Fruit fly (Drosophila melanogaster) whole organism, prepupa: ENCODE results near the gene Polr3E.

ENCODE experiments used
- Blimp-1 ChIP-seq: fragments of 200-800 bp; sonication (Bioruptor generic); optimal IDR thresholded peaks from 3 replicates; lab custom pipeline; 2017; ENCODE audit warnings: missing biosample characterization, missing genetic modification characterization, mild to moderate bottlenecking, moderate library complexity, missing genetic modification reagents
- CG15336 ChIP-seq: fragments of 200-800 bp; sonication (Bioruptor generic); IDR thresholded peaks from 2 replicates; pipeline ENCODE4 v1.3.6; 2022; ENCODE audit warnings: missing biosample characterization, missing genetic modification characterization
- CG31627 ChIP-seq: fragments of 200-800 bp; sonication (Bioruptor generic); optimal IDR thresholded peaks from 3 replicates; lab custom pipeline; 2016; ENCODE audit warnings: missing biosample characterization, missing genetic modification characterization
- CG6276 ChIP-seq: fragments of 200-800 bp; sonication (Bioruptor generic); optimal IDR thresholded peaks from 2 replicates; lab custom pipeline; 2017; ENCODE audit warnings: missing biosample characterization, mild to moderate bottlenecking, missing genetic modification characterization
- Ets96B ChIP-seq: fragments of 200-800 bp; optimal IDR thresholded peaks from 2 replicates; lab custom pipeline; 2019; ENCODE audit warnings: missing biosample characterization, mild to moderate bottlenecking, missing genetic modification characterization, moderate library complexity
- OdsH ChIP-seq: fragments of 200-800 bp; sonication (Bioruptor generic); optimal IDR thresholded peaks from 3 replicates; lab custom pipeline; 2016; ENCODE audit warnings: missing biosample characterization, missing genetic modification characterization

DNA sequence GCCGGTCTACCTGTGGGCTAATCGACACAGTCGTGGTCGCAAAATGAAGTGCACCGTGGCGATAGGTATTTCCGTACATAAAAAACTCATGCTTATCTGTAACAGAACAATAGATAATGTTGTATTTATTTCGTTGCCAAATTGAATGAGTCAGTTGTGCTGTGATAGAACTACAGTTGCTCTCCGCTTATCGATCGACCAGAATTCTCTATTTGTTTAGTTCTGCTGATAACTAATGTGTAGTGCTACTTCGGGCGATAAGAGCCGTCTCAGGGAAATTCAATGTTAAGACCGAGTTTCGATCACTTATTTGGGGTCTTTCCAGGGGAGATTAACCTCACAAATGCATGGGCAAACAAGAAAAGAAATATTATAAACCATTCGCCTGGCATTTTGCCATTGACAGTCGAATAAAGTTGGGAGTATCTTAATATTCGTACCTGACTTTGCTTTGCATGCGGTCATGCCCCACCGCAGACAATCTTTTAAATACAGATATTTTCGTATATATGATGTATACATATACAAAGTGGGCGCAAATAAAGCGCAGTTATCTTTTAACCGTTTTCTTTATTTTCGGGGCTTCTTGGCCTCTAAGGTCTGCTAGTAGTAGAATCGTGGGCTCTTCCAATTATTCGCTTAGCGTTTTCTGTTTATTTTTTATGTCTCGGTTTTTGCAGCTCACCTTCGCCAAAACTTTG, 4.8 kb downstream of the Polr3E start:
- no peak for TF ChIP-seq OdsH (GFP tag; lab: Kevin White, UChicago)
- TF ChIP-seq Ets96B: no peak
- no peak for TF ChIP-seq CG31627
- no peak for TF ChIP-seq CG15336 (GFP tag; lab: Robert Waterston, UW)
- TF ChIP-seq Blimp-1: no peak
- no peak for TF ChIP-seq CG6276
